Worm (Caenorhabditis elegans): ENCODE results near the gene H12D21.6.

Gene H12D21.6

ce11 chrV:14933450-14934218 is 36.0 kb upstream of the H12D21.6 start:
- TF ChIP-seq ceh-13 (GFP tag; optimal IDR thresholded peaks at IDR 0.05) (no peak), ets-7 (tag; optimal IDR thresholded peaks at IDR 0.05) (no peak), hnd-1 (tag; optimal IDR thresholded peaks at IDR 0.05) (no peak), ama-1 (optimal IDR thresholded peaks at IDR 0.05) (no peak), pes-1 (GFP tag; IDR thresholded peaks at IDR 0.05) (no peak), scrt-1 (GFP tag; IDR thresholded peaks at IDR 0.05) (no peak), F13C5.2 (tag; optimal IDR thresholded peaks at IDR 0.05) (no peak)

DNA sequence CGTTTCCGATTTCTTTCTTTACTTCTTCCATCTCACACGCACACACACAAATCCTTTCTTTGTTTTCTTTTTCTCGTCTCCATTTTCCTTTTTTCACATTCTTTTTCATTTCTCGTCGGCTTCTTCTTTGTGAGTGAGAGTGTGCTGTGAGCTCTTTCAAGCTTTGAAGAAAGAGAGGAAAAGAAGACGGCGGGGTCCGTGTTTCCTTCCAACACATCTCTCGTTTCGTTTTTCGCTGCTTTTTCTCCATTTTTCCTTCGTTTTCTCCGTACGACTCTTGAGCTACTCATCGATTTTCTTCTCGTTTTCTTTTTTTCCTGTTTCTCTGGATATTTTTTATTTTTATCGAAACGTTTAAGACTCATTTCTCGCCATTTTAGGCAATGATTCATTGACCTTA is 32.5 kb upstream of the H12D21.6 start:
- TF ChIP-seq hnd-1 (tag; optimal IDR thresholded peaks at IDR 0.05): no peak
- TF ChIP-seq ceh-13 (GFP tag; optimal IDR thresholded peaks at IDR 0.05): no peak
- no peak for TF ChIP-seq tbx-37 (GFP tag; conservative IDR thresholded peaks at IDR 0.05)

ce11 chrV:14928248-14928647 is 30.6 kb upstream of the H12D21.6 start, which contains the start of gene srg-55:
Gene srg-55 (minus strand): TSS chrV:14928348.
- no peak for TF ChIP-seq flt-1 (GFP tag; IDR thresholded peaks at IDR 0.05)
- TF ChIP-seq tbx-11 (GFP tag; IDR thresholded peaks at IDR 0.05): no peak
- TF ChIP-seq ceh-36 (tag; optimal IDR thresholded peaks at IDR 0.05): no peak
- TF ChIP-seq scrt-1 (GFP tag; IDR thresholded peaks at IDR 0.05): no peak
- TF ChIP-seq sea-1 (GFP tag; conservative IDR thresholded peaks at IDR 0.05): no peak
- no peak for TF ChIP-seq hnd-1 (tag; optimal IDR thresholded peaks at IDR 0.05)
- TF ChIP-seq aly-1 (tag; optimal IDR thresholded peaks at IDR 0.05): no peak
- TF ChIP-seq tbx-37 (GFP tag; conservative IDR thresholded peaks at IDR 0.05): no peak
- no peak for TF ChIP-seq hmg-4 (GFP tag; optimal IDR thresholded peaks at IDR 0.05)
- TF ChIP-seq ama-1 (optimal IDR thresholded peaks at IDR 0.05): no peak
- TF ChIP-seq pes-1 (GFP tag; IDR thresholded peaks at IDR 0.05): no peak
- no peak for TF ChIP-seq F13C5.2 (tag; optimal IDR thresholded peaks at IDR 0.05)

DNA sequence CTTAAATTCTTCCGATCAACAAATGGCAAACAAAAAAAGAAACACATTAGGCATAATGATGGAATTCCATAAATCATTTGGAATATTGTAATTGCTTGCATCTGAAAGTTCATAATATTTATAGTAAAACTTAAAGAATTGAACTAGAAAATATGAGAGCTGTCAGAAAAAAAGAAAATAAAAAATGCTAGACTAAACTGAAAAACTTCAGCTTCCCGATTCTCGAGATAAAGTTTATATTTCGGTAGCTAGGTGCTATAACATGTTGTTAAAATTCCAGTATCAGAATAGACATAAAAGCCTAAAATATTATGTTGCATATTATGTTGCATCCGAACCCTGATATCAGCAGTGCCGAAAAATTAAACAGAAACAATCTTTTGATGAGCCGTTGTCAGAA is 26.5 kb upstream of the H12D21.6 start, which contains the start of gene srg-54:
Gene srg-54 (minus strand): TSS at position 101 of the 400 bp plus-strand sequence.
- TF ChIP-seq ets-7 (tag; optimal IDR thresholded peaks at IDR 0.05) (no peak), tbx-37 (GFP tag; conservative IDR thresholded peaks at IDR 0.05) (no peak), pes-1 (GFP tag; IDR thresholded peaks at IDR 0.05) (no peak), B0310.2 (tag; optimal IDR thresholded peaks at IDR 0.05) (no peak), ama-1 (optimal IDR thresholded peaks at IDR 0.05) (no peak), ceh-13 (GFP tag; optimal IDR thresholded peaks at IDR 0.05) (no peak), aly-1 (tag; optimal IDR thresholded peaks at IDR 0.05) (no peak), sea-1 (GFP tag; conservative IDR thresholded peaks at IDR 0.05) (no peak), hmg-4 (GFP tag; optimal IDR thresholded peaks at IDR 0.05) (no peak), hmbx-1 (tag; optimal IDR thresholded peaks at IDR 0.05) (no peak), F13C5.2 (tag; optimal IDR thresholded peaks at IDR 0.05) (no peak), ceh-36 (tag; optimal IDR thresholded peaks at IDR 0.05) (no peak), flt-1 (GFP tag; IDR thresholded peaks at IDR 0.05) (no peak), hnd-1 (tag; optimal IDR thresholded peaks at IDR 0.05) (no peak), scrt-1 (GFP tag; IDR thresholded peaks at IDR 0.05) (no peak), tra-4 (tag; optimal IDR thresholded peaks at IDR 0.05) (no peak)

DNA sequence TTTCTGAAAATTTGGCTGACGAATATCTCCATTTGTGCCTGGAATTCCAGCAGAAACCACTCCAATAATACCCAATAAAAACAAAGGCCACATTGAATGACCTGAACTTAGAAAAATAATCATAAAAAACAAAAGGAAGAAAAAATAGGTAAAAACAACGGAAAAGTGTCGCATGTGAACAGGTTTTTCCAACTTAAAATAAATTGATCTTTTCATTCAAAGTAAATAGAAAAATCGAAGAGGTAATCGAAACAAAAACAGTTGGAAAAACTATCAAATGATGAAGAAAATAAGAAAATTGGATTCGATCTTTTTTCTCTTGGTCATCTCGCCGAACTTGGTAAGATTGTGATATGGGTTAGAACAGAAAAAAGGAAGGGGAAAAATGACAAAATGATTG is 23.9 kb upstream of the H12D21.6 start, which contains the start of gene zmp-4:
Gene zmp-4 (minus strand): TSS at position 101 of the 400 bp plus-strand sequence.
- TF ChIP-seq aly-1 (tag; optimal IDR thresholded peaks at IDR 0.05): no peak
- TF ChIP-seq tbx-11 (GFP tag; IDR thresholded peaks at IDR 0.05): no peak
- no peak for TF ChIP-seq ceh-36 (tag; optimal IDR thresholded peaks at IDR 0.05)
- no peak for TF ChIP-seq ets-7 (tag; optimal IDR thresholded peaks at IDR 0.05)
- no peak for TF ChIP-seq ama-1 (optimal IDR thresholded peaks at IDR 0.05)
- no peak for TF ChIP-seq hmbx-1 (tag; optimal IDR thresholded peaks at IDR 0.05)
- no peak for TF ChIP-seq sea-1 (GFP tag; conservative IDR thresholded peaks at IDR 0.05)

DNA sequence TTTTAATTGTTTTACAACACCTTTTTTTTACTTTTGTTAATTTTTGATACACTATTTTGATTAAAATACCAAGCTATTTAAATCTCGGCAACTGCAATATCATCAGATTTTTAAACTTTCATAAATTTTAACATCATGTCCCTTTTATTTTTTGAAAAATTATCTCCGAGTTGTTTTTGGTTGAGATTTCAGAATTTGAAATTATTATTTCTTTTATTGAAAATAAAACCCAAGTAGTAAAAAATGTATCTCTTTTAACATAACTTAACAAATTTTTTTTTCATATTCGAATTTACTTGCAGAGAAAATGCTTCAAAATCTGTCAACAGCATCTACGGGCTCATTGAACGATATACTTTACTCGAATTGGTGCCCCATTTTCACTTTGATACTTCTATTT is 18.0 kb upstream of the H12D21.6 start, which contains the start of gene H12D21.11:
Gene H12D21.11 (plus strand): TSS at position 301 of the 400 bp plus-strand sequence.
- TF ChIP-seq scrt-1 (GFP tag; IDR thresholded peaks at IDR 0.05) (no peak), tbx-11 (GFP tag; IDR thresholded peaks at IDR 0.05) (no peak), tbx-37 (GFP tag; conservative IDR thresholded peaks at IDR 0.05) (no peak), ceh-13 (GFP tag; optimal IDR thresholded peaks at IDR 0.05) (no peak)

DNA sequence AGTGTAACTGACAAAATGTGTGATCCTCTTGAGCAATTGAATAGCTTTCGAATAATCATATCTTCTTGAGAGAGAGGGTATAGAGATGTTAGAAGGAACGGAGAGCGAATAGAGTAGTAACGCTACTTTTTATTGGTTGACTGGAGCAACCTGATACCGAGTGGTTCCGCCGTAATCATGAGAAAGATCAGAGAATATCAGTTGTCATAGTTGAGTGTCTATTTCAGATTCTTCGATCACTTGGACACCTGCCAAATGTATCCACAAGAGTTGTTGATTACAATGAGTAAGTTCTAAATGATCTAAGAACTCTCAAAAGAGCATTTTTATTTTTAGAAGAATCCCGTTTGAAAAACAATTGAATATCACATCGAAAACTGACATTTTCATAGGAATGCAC is 13.1 kb upstream of the H12D21.6 start:
- no peak for TF ChIP-seq aly-1 (tag; optimal IDR thresholded peaks at IDR 0.05)
- no peak for TF ChIP-seq B0310.2 (tag; optimal IDR thresholded peaks at IDR 0.05)

DNA sequence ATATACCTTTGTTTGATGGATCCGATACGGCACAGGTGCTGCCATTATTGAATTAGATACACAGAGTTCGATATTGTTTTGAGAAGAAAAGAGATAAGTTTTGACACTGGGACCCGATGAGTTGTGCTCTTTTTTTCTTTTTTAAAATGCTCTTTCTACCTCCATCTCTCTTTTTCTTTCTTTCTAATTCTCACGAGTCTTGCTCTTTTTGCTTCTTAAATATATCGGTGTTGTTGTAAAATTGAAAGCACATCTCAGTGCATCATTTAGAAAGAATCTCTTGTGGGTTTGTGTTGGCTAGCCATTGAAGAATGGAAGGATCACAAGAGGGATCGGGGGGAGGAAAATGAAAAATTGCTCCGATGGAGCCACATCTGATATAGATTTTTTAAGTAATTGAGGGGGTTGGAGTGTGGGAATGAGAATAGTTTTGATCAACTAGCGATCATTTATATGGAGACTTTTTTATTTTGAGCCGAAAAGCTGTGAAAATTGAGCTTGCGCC is 11.8 kb upstream of the H12D21.6 start, which contains the start of gene H12D21.9:
Gene H12D21.9 (minus strand): TSS at position 148 of the 505 bp plus-strand sequence.
- TF ChIP-seq flt-1 (GFP tag; IDR thresholded peaks at IDR 0.05) (no peak), aly-1 (tag; optimal IDR thresholded peaks at IDR 0.05) (no peak), pes-1 (GFP tag; IDR thresholded peaks at IDR 0.05) (no peak), tbx-11 (GFP tag; IDR thresholded peaks at IDR 0.05) (no peak), F13C5.2 (tag; optimal IDR thresholded peaks at IDR 0.05) (no peak), ama-1 (optimal IDR thresholded peaks at IDR 0.05) (no peak), tbx-37 (GFP tag; conservative IDR thresholded peaks at IDR 0.05) (no peak), sea-1 (GFP tag; conservative IDR thresholded peaks at IDR 0.05) (no peak), tra-4 (tag; optimal IDR thresholded peaks at IDR 0.05) (no peak), ceh-36 (tag; optimal IDR thresholded peaks at IDR 0.05) (no peak), B0310.2 (tag; optimal IDR thresholded peaks at IDR 0.05) (no peak), ets-7 (tag; optimal IDR thresholded peaks at IDR 0.05) (no peak)

Measured in whole organism, early embryonic.